Worm (Caenorhabditis elegans): Measurements from ENCODE around the gene C01G12.9.

Gene C01G12.9

DNA sequence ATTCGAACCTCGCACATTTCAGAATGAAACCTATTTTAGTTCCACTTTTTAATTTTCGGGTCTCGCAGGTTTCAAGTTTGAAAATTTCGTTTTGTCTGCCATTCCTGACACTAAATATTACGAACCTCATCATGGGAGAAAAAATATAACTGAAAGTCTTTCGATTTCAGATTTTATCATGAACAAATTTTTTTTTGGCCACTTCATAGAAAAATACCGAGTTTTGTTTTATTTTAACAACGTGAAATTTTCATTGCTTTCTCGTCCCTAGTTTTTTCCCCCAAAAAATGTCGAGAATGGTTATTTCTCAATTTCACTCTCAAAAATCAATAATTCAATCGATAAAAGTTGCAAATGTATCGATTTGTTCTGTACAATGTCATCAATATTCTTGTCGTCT lies at the start of gene C01G12.9:
Gene C01G12.9 (plus strand): TSS at position 301 of the 400 bp plus-strand sequence.
- TF ChIP-seq cnd-1 (tag; optimal IDR thresholded peaks at IDR 0.05) (no peak), ceh-39 (tag; optimal IDR thresholded peaks at IDR 0.05) (no peak)

DNA sequence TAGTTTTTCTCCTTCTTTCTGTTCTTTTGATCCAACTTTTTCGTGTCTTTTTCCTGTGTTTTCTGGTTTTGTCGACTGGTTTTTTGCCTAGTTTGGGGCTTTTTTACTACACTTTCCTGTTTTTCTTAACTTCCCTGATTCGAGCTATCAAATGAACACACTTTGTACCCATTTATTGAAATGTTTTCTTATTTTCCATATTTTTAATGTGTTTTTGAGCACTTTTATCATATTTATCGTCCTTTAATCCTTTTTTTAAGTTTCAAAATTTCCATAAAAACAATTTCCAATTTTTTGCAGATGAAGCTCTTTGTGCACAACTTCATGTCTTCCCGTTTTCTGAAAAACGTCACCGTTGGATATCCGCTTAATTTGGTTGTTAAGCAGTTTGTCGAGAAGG lies 44.8 kb upstream of the C01G12.9 start, which contains the start of gene C04H5.1:
Gene C04H5.1 (plus strand): TSS at position 301 of the 400 bp plus-strand sequence.
- no peak for TF ChIP-seq flh-1 (GFP tag; optimal IDR thresholded peaks at IDR 0.05)
- TF ChIP-seq nhr-28 (tag; optimal IDR thresholded peaks at IDR 0.05) = no peak
- no peak for TF ChIP-seq ces-1 (GFP tag; optimal IDR thresholded peaks at IDR 0.05)
- TF ChIP-seq hlh-1 (tag; optimal IDR thresholded peaks at IDR 0.05) = no peak
- TF ChIP-seq drap-1 (GFP tag; optimal IDR thresholded peaks at IDR 0.05) = no peak
- no peak for TF ChIP-seq nhr-237 (tag; optimal IDR thresholded peaks at IDR 0.05)
- no peak for TF ChIP-seq nhr-2 (tag; optimal IDR thresholded peaks at IDR 0.05)
- no peak for TF ChIP-seq mab-5 (tag; optimal IDR thresholded peaks at IDR 0.05)
- no peak for TF ChIP-seq elt-3 (tag; optimal IDR thresholded peaks at IDR 0.05)
- no peak for TF ChIP-seq snpc-4 (tag; optimal IDR thresholded peaks at IDR 0.05)
- no peak for TF ChIP-seq cnd-1 (tag; optimal IDR thresholded peaks at IDR 0.05)
- TF ChIP-seq mep-1 (tag; optimal IDR thresholded peaks at IDR 0.05) = no peak
- TF ChIP-seq unc-62 (GFP tag; optimal IDR thresholded peaks at IDR 0.05) = no peak
- no peak for TF ChIP-seq ceh-43 (GFP tag; optimal IDR thresholded peaks at IDR 0.05)
- no peak for TF ChIP-seq lin-32 (GFP tag; optimal IDR thresholded peaks at IDR 0.05)
- no peak for TF ChIP-seq sptf-1 (tag; optimal IDR thresholded peaks at IDR 0.05)
- TF ChIP-seq ham-2 (GFP tag; optimal IDR thresholded peaks at IDR 0.05) = no peak
- no peak for TF ChIP-seq blmp-1 (tag; optimal IDR thresholded peaks at IDR 0.05)
- TF ChIP-seq ceh-83 (GFP tag; optimal IDR thresholded peaks at IDR 0.05) = no peak

DNA sequence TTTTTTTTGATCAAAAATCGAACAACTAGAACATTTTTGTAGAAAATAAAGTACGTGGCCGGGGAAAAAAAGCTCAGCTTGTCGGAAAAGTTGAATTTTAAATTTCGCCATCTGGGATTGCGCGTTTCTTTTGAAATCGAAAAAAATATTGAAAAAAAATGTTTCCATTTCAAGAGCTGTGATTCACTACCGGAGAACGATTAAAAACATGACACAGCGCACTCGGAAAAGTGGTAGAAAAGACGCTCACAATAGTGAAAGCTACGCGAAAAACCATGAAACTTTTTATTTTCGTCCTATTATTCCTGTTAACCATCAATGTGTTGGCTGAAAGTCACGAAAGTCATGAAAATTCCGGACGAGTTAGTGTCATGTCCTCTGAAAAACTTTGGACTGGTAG lies 41.1 kb upstream of the C01G12.9 start, which contains the start of the genes clec-147 and C04H5.7:
Gene clec-147 (minus strand): TSS at position 101 of the 400 bp plus-strand sequence.
Gene C04H5.7 (plus strand): TSS at position 219 of the 400 bp plus-strand sequence.
- TF ChIP-seq sptf-1 (tag; optimal IDR thresholded peaks at IDR 0.05) = no peak
- TF ChIP-seq unc-120 (tag; optimal IDR thresholded peaks at IDR 0.05; ENCODE audit: poor library complexity, severe bottlenecking) = no peak
- TF ChIP-seq drap-1 (GFP tag; optimal IDR thresholded peaks at IDR 0.05) = no peak
- TF ChIP-seq cnd-1 (tag; optimal IDR thresholded peaks at IDR 0.05) = no peak
- TF ChIP-seq ces-1 (GFP tag; optimal IDR thresholded peaks at IDR 0.05) = no peak
- no peak for TF ChIP-seq nhr-76 (tag; optimal IDR thresholded peaks at IDR 0.05)

DNA sequence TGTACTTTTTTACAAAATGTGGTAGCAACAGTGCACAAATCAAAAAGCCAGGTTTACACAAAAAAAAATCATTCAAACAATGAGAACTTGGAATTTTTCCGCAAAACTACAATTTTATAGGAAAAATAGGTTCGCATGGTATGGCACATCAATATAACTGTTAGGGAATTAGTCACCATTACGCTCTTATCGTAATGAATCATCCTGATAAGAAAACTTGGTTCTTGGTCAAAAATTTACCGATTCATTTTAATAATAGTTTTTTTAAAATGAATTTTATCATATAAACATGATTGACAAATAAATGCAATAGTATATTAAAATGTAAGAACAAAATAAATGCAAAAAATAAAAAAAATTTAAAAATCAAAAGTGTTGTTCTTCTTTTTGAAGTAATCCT lies 38.3 kb upstream of the C01G12.9 start:
- TF ChIP-seq unc-62 (GFP tag; optimal IDR thresholded peaks at IDR 0.05) (no peak), sem-2 (GFP tag; optimal IDR thresholded peaks at IDR 0.05) (no peak), ceh-83 (GFP tag; optimal IDR thresholded peaks at IDR 0.05) (no peak), unc-120 (tag; optimal IDR thresholded peaks at IDR 0.05; ENCODE audit: poor library complexity, severe bottlenecking) (no peak), zip-8 (tag; optimal IDR thresholded peaks at IDR 0.05) (no peak), elt-1 (tag; optimal IDR thresholded peaks at IDR 0.05; ENCODE audit: borderline replicate concordance, insufficient read depth) (no peak), flh-1 (GFP tag; optimal IDR thresholded peaks at IDR 0.05) (no peak), ztf-11 (tag; optimal IDR thresholded peaks at IDR 0.05) (no peak)

DNA sequence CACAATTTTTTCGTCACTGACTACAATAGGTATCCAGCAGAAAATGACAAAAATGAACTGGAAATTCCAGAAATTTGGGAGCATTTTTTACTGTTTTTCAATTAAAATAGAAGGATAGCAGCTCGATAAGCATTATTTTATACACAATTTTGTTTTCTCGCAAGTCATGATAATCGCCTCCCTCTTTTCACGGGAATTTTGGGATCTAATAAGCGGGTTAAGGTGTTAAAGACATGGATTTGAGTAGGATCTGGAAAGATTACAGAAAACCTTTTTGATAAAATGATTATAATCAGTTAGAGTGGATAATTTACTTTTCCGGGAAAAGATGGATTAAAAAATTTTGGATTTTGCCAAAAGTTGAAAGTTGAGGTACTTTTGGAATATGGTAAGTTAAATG lies 30.1 kb upstream of the C01G12.9 start, which contains the start of gene gcy-29:
Gene gcy-29 (minus strand): TSS at position 101 of the 400 bp plus-strand sequence.
- no peak for TF ChIP-seq lin-32 (GFP tag; optimal IDR thresholded peaks at IDR 0.05)
- TF ChIP-seq sem-2 (GFP tag; optimal IDR thresholded peaks at IDR 0.05) = no peak
- TF ChIP-seq mep-1 (tag; optimal IDR thresholded peaks at IDR 0.05) = no peak
- TF ChIP-seq nhr-76 (tag; optimal IDR thresholded peaks at IDR 0.05) = no peak
- no peak for TF ChIP-seq nhr-2 (tag; optimal IDR thresholded peaks at IDR 0.05)
- TF ChIP-seq sptf-1 (tag; optimal IDR thresholded peaks at IDR 0.05) = no peak
- no peak for TF ChIP-seq ztf-11 (tag; optimal IDR thresholded peaks at IDR 0.05)
- TF ChIP-seq ceh-39 (tag; optimal IDR thresholded peaks at IDR 0.05) = no peak
- no peak for TF ChIP-seq tbx-8 (GFP tag; optimal IDR thresholded peaks at IDR 0.05)
- TF ChIP-seq pha-4 (tag; optimal IDR thresholded peaks at IDR 0.05) = no peak
- TF ChIP-seq unc-62 (GFP tag; optimal IDR thresholded peaks at IDR 0.05) = no peak
- no peak for TF ChIP-seq unc-120 (tag; optimal IDR thresholded peaks at IDR 0.05; ENCODE audit: poor library complexity, severe bottlenecking)
- no peak for TF ChIP-seq ham-2 (GFP tag; optimal IDR thresholded peaks at IDR 0.05)
- TF ChIP-seq drap-1 (GFP tag; optimal IDR thresholded peaks at IDR 0.05) = no peak
- TF ChIP-seq mls-2 (tag; optimal IDR thresholded peaks at IDR 0.05) = no peak
- TF ChIP-seq mab-5 (tag; optimal IDR thresholded peaks at IDR 0.05) = no peak
- TF ChIP-seq unc-39 (tag; optimal IDR thresholded peaks at IDR 0.05) = no peak
- TF ChIP-seq bed-3 (GFP tag; optimal IDR thresholded peaks at IDR 0.05) = no peak
- no peak for TF ChIP-seq elt-1 (tag; optimal IDR thresholded peaks at IDR 0.05; ENCODE audit: borderline replicate concordance, insufficient read depth)
